Comparison of ENCODE assay signal across 2 worm cellular contexts in the genomic region with DNA sequence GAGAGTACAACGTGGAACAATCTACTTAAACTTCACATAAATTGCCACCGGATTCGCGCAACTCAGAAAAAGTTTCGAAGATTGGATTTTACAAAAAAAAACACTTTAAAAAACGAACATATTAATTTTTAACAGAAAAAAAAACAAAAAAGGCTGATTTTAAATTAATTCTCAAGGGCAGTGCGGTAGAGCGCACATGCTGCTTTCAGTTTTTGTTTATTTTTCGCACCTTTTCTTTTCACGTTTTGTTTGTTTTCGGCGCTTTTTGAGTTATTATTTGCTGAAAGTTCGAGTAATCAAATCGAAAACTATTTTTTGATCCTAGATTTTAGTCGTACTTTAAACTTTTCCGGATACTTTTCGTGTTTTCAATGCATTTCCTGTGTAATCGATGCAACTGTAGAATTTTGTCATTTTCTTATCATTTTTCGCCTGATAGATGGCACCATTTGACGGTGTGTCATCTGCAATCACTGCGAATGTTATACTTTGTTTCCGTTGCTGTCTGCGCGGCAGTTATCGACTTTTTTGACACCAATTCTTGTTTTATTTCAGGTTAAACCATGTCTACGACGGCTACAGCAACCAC.
A peak's percentile ranks its signal among the peaks of the same experiment; 100 is the strongest.
TF ChIP-seq lines count a peak whose summit lies in the region.

Gene F13H10.8 (plus strand): TSS at position 556 of the 589 bp plus-strand sequence.

TF ChIP-seq in whole organism, L1 larva, 84 proteins besides CTCF, POLR2A, EP300 and RAD21 (continued from another document):
- TF ChIP-seq mab-9 (GFP tag; IDR thresholded peaks at IDR 0.05; lab: Robert Waterston, UW) (no peak), ces-1 (GFP tag; optimal IDR thresholded peaks at IDR 0.05; lab: Kevin White, UChicago) (no peak), C04F5.9 (tag; optimal IDR thresholded peaks at IDR 0.05; lab: Kevin White, UChicago) (no peak), fkh-10 (GFP tag; optimal IDR thresholded peaks at IDR 0.05; lab: Kevin White, UChicago) (no peak), blmp-1 (tag; optimal IDR thresholded peaks at IDR 0.05; lab: Kevin White, UChicago) (peak; percentile 41), egl-27 (tag; optimal IDR thresholded peaks at IDR 0.05; lab: Kevin White, UChicago) (no peak), ceh-88 (GFP tag; IDR thresholded peaks at IDR 0.05; lab: Robert Waterston, UW) (no peak), snpc-4 (tag; optimal IDR thresholded peaks at IDR 0.05; lab: Kevin White, UChicago) (peak; percentile 24), egl-13 (tag; optimal IDR thresholded peaks at IDR 0.05; lab: Kevin White, UChicago) (no peak), snu-23 (GFP tag; optimal IDR thresholded peaks at IDR 0.05; lab: Kevin White, UChicago) (peak; percentile 31), dsc-1 (tag; optimal IDR thresholded peaks at IDR 0.05; lab: Kevin White, UChicago) (no peak), rnt-1 (tag; optimal IDR thresholded peaks at IDR 0.05; lab: Kevin White, UChicago) (no peak), jun-1 (tag; optimal IDR thresholded peaks at IDR 0.05; lab: Kevin White, UChicago) (no peak), fkh-8 (tag; optimal IDR thresholded peaks at IDR 0.05; lab: Kevin White, UChicago) (no peak), nhr-19 (GFP tag; conservative IDR thresholded peaks at IDR 0.05; lab: Robert Waterston, UW) (no peak), Y116A8C.19 (tag; optimal IDR thresholded peaks at IDR 0.05; lab: Kevin White, UChicago; ENCODE audit: borderline replicate concordance) (no peak), efl-1 (optimal IDR thresholded peaks at IDR 0.05; lab: Kevin White, UChicago) (peak; percentile 24 to 26), efl-1 (GFP tag; optimal IDR thresholded peaks at IDR 0.05 in 1 of 2; lab: Kevin White, UChicago) (peak; percentile 31 to 40), ztf-4 (tag; optimal IDR thresholded peaks at IDR 0.05; lab: Kevin White, UChicago) (no peak), fos-1 (tag; optimal IDR thresholded peaks at IDR 0.05; lab: Kevin White, UChicago) (no peak), pag-3 (tag; optimal IDR thresholded peaks at IDR 0.05; lab: Kevin White, UChicago; ENCODE audit: borderline replicate concordance, insufficient read depth) (peak; percentile 22), isw-1 (GFP tag; IDR thresholded peaks at IDR 0.05; lab: Robert Waterston, UW) (no peak), unc-62 (GFP tag; optimal IDR thresholded peaks at IDR 0.05; lab: Kevin White, UChicago) (no peak), nhr-85 (tag; lab: Kevin White, UChicago) (peak; percentile 29), hpl-2 (GFP tag; optimal IDR thresholded peaks at IDR 0.05; lab: Kevin White, UChicago) (no peak), ceh-82 (tag; optimal IDR thresholded peaks at IDR 0.05; lab: Kevin White, UChicago) (peak in 1 of 3 experiments; percentile 21), mep-1 (tag; optimal IDR thresholded peaks at IDR 0.05; lab: Kevin White, UChicago) (peak; percentile 65), nhr-12 (tag; optimal IDR thresholded peaks at IDR 0.05; lab: Kevin White, UChicago) (no peak), C34B4.2 (tag; optimal IDR thresholded peaks at IDR 0.05; lab: Kevin White, UChicago) (no peak), unc-30 (tag; optimal IDR thresholded peaks at IDR 0.05; lab: Kevin White, UChicago) (no peak), sptf-1 (tag; optimal IDR thresholded peaks at IDR 0.05; lab: Kevin White, UChicago) (no peak), unc-130 (tag; optimal IDR thresholded peaks at IDR 0.05; lab: Kevin White, UChicago) (no peak), nhr-11 (tag; optimal IDR thresholded peaks at IDR 0.05; lab: Kevin White, UChicago) (no peak), mef-2 (tag; optimal IDR thresholded peaks at IDR 0.05; lab: Kevin White, UChicago) (no peak), fkh-4 (tag; optimal IDR thresholded peaks at IDR 0.05; lab: Kevin White, UChicago; ENCODE audit: borderline replicate concordance) (no peak), F16B12.6 (tag; optimal IDR thresholded peaks at IDR 0.05; lab: Kevin White, UChicago) (no peak), irx-1 (tag; optimal IDR thresholded peaks at IDR 0.05; lab: Kevin White, UChicago) (no peak), nhr-237 (tag; optimal IDR thresholded peaks at IDR 0.05; lab: Kevin White, UChicago) (no peak), skn-1 (tag; optimal IDR thresholded peaks at IDR 0.05; lab: Kevin White, UChicago) (no peak), pqm-1 (tag; optimal IDR thresholded peaks at IDR 0.05; lab: Kevin White, UChicago) (no peak), zag-1 (tag; optimal IDR thresholded peaks at IDR 0.05; lab: Kevin White, UChicago) (no peak), unc-86 (tag; optimal IDR thresholded peaks at IDR 0.05; lab: Kevin White, UChicago) (no peak), lin-35 (GFP tag; optimal IDR thresholded peaks at IDR 0.05; lab: Kevin White, UChicago) (peak; percentile 36 to 38)

TF ChIP-seq in whole organism, L2 larva, 48 proteins besides CTCF, POLR2A, EP300 and RAD21 (continued from another document):
- no peak for TF ChIP-seq mab-5 (tag; optimal IDR thresholded peaks at IDR 0.05; lab: Kevin White, UChicago)
- no peak for TF ChIP-seq lin-11 (tag; optimal IDR thresholded peaks at IDR 0.05; lab: Kevin White, UChicago)
- TF ChIP-seq unc-39 (tag; optimal IDR thresholded peaks at IDR 0.05; lab: Kevin White, UChicago) = no peak
TF ChIP-seq in whole organism, L2 larva: peak in this region for 9.
